Worm (Caenorhabditis elegans) whole organism, L4/young adult: Measurements from ENCODE around the gene M04C3.5.

ENCODE experiments used
- W03F9.2 ChIP-seq: fragments of 150-350 bp; optimal IDR thresholded peaks from 2 replicates; lab custom pipeline; 2014; ENCODE audit warnings: missing biosample characterization, missing genetic modification characterization
- dao-5 ChIP-seq: sonication (generic microtip); optimal IDR thresholded peaks from 2 replicates; lab custom pipeline; 2016; ENCODE audit warnings: missing genotype, missing genetic modification characterization, moderate library complexity, missing compliant biosample characterization
- him-1 ChIP-seq: sonication (generic microtip); optimal IDR thresholded peaks from 2 replicates; lab custom pipeline; 2016; ENCODE audit warnings: missing genotype, missing genetic modification reagents, missing genetic modification characterization, missing compliant biosample characterization

ce11 chrV:19484507-19484906, 35.0 kb downstream of the M04C3.5 start, which contains the start of gene Y43F8B.17:
- TF ChIP-seq him-1 (tag; lab: Kevin White, UChicago) (no peak), W03F9.2 (tag; lab: Kevin White, UChicago) (no peak), dao-5 (tag; lab: Kevin White, UChicago) (no peak)
